Worm (Caenorhabditis elegans): ENCODE data around the gene str-236.

DNA sequence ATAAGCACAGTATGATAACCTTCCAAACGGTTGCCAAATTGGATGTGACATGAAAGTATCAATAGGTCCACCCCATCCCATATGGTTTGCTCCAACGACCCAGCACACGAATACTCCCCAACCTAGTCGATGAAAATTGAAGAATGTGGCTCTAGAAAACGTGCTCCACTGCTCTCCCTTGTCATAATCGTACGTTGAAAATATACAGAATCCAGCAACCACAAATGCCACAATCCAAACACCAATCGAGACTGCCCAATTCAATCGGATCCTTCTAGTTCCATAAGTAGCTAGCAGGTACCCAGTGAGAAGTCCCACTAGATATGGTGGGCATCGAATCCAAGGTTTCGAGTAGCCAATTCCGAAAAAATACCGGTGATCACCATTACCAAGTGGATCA lies 11.0 kb upstream of the str-236 start:
- no peak for TF ChIP-seq nhr-25 (tag; optimal IDR thresholded peaks at IDR 0.05)
- no peak for TF ChIP-seq R02D3.7 (tag; optimal IDR thresholded peaks at IDR 0.05)
- no peak for TF ChIP-seq mdl-1 (tag; optimal IDR thresholded peaks at IDR 0.05)
- no peak for TF ChIP-seq ceh-82 (tag; optimal IDR thresholded peaks at IDR 0.05)
- TF ChIP-seq elt-3 (tag; optimal IDR thresholded peaks at IDR 0.05) = no peak
- TF ChIP-seq lin-15B (tag; optimal IDR thresholded peaks at IDR 0.05) = no peak
- TF ChIP-seq sea-2 (GFP tag; optimal IDR thresholded peaks at IDR 0.05) = no peak
- no peak for TF ChIP-seq aly-2 (tag; optimal IDR thresholded peaks at IDR 0.05)
- TF ChIP-seq fkh-10 (GFP tag; optimal IDR thresholded peaks at IDR 0.05) = no peak
- TF ChIP-seq egl-27 (tag; optimal IDR thresholded peaks at IDR 0.05) = no peak
- no peak for TF ChIP-seq daf-12 (tag; optimal IDR thresholded peaks at IDR 0.05)
- no peak for TF ChIP-seq ZK546.5 (tag; optimal IDR thresholded peaks at IDR 0.05)

All from whole organism, L3 larva.